Fruit fly (Drosophila melanogaster): ENCODE data around the gene Hers.
"Not testable (repeated sequence)": the region's sequence is repeated elsewhere in the genome, so short reads cannot be mapped to it uniquely, and the experiment has no call there.

dm6 chrX:19910017-19910416, 44.1 kb downstream of the Hers start, which contains the start of gene CG45486:
- TF ChIP-seq CG30403 (GFP tag; optimal IDR thresholded peaks at IDR 0.05); CG13775 (GFP tag; optimal IDR thresholded peaks at IDR 0.05); CG18764 (GFP tag; optimal IDR thresholded peaks at IDR 0.05); CG32772 (GFP tag; IDR thresholded peaks at IDR 0.05); chinmo (GFP tag; IDR thresholded peaks at IDR 0.05; ENCODE audit: partially characterized antibody); insv (GFP tag; optimal IDR thresholded peaks at IDR 0.05): not testable (repeated sequence)
